Fruit fly (Drosophila melanogaster) whole organism, embryonic: ENCODE measurements around the gene CG31021.

Experiments
- Adf1 ChIP-seq: fragments of 200-800 bp; sonication (Bioruptor generic); IDR thresholded peaks from 2 replicates; pipeline ENCODE4 v1.3.6; 2022; ENCODE audit warnings: missing biosample characterization, missing genetic modification characterization
- Atf6 ChIP-seq: fragments of 200-800 bp; sonication (Bioruptor generic); IDR thresholded peaks from 2 replicates; pipeline ENCODE4 v1.3.6; 2022; ENCODE audit warnings: missing biosample characterization, missing genetic modification characterization
- B-H1 ChIP-seq: fragments of 200-800 bp; sonication (Bioruptor generic); IDR thresholded peaks from 3 replicates; pipeline ENCODE4 v1.3.6; 2022; ENCODE audit warnings: missing biosample characterization, missing genetic modification characterization
- Blimp-1 ChIP-seq: fragments of 200-800 bp; sonication (Bioruptor generic); optimal IDR thresholded peaks from 3 replicates; lab custom pipeline; 2018; ENCODE audit warnings: missing biosample characterization, missing genetic modification characterization, mild to moderate bottlenecking, moderate library complexity, missing genetic modification reagents
- CG11093 ChIP-seq: fragments of 200-800 bp; sonication (Bioruptor generic); IDR thresholded peaks from 3 replicates; pipeline ENCODE4 v1.3.6; 2022; ENCODE audit warnings: missing biosample characterization, missing genetic modification characterization
- CG12299 ChIP-seq: fragments of 200-800 bp; sonication (Bioruptor generic); optimal IDR thresholded peaks from 2 replicates; lab custom pipeline; 2018; ENCODE audit warnings: missing biosample characterization, mild to moderate bottlenecking, missing genetic modification characterization
- CG13123 ChIP-seq: fragments of 200-800 bp; sonication (Bioruptor generic); optimal IDR thresholded peaks from 2 replicates; lab custom pipeline; 2016; ENCODE audit warnings: missing biosample characterization, missing genetic modification characterization
- CG13624 ChIP-seq: fragments of 200-800 bp; sonication (Bioruptor generic); optimal IDR thresholded peaks from 2 replicates; lab custom pipeline; 2016; ENCODE audit warnings: missing biosample characterization, missing genetic modification characterization
- CG14710 ChIP-seq: fragments of 200-800 bp; sonication (Bioruptor generic); optimal IDR thresholded peaks from 3 replicates; lab custom pipeline; 2019; ENCODE audit warnings: missing biosample characterization, mild to moderate bottlenecking, missing genetic modification characterization, moderate library complexity
- CG18599 ChIP-seq: fragments of 200-800 bp; sonication (Bioruptor generic); optimal IDR thresholded peaks from 3 replicates; lab custom pipeline; 2017; ENCODE audit warnings: missing biosample characterization, missing genetic modification characterization, mild to moderate bottlenecking, moderate library complexity, missing genetic modification reagents
- CG2129 ChIP-seq: fragments of 200-800 bp; sonication (Bioruptor generic); IDR thresholded peaks from 2 replicates; pipeline ENCODE4 v1.3.6; 2022; ENCODE audit warnings: missing biosample characterization, missing genetic modification characterization; ENCODE audit not compliant: partially characterized antibody
- CG3407 ChIP-seq: fragments of 200-800 bp; sonication (Bioruptor generic); optimal IDR thresholded peaks from 2 replicates; lab custom pipeline; 2018; ENCODE audit warnings: missing biosample characterization, mild to moderate bottlenecking, missing genetic modification characterization
- CG42726 ChIP-seq: fragments of 200-800 bp; sonication (Bioruptor generic); IDR thresholded peaks from 2 replicates; pipeline ENCODE4 v1.3.6; 2022; ENCODE audit warnings: missing biosample characterization, missing genetic modification characterization; ENCODE audit not compliant: partially characterized antibody
- CG5180 ChIP-seq: fragments of 200-800 bp; sonication (Bioruptor generic); optimal IDR thresholded peaks from 3 replicates; lab custom pipeline; 2017; ENCODE audit warnings: missing biosample characterization, missing genetic modification characterization, mild to moderate bottlenecking, moderate library complexity, missing genetic modification reagents
- CG6254 ChIP-seq: fragments of 200-800 bp; sonication (Bioruptor generic); optimal IDR thresholded peaks from 3 replicates; lab custom pipeline; 2017; ENCODE audit warnings: mild to moderate bottlenecking, missing biosample characterization, missing genetic modification reagents, missing genetic modification characterization
- CG8281 ChIP-seq: fragments of 200-800 bp; sonication (Bioruptor generic); optimal IDR thresholded peaks from 2 replicates; lab custom pipeline; 2018; ENCODE audit warnings: missing biosample characterization, mild to moderate bottlenecking, missing genetic modification characterization, moderate library complexity
- CG9727 ChIP-seq: fragments of 200-800 bp; sonication (Bioruptor generic); optimal IDR thresholded peaks from 3 replicates; lab custom pipeline; 2017; ENCODE audit warnings: missing biosample characterization, mild to moderate bottlenecking, missing genetic modification characterization
- CG9876 ChIP-seq: fragments of 200-800 bp; sonication (Bioruptor generic); optimal IDR thresholded peaks from 2 replicates; lab custom pipeline; 2016; ENCODE audit warnings: missing biosample characterization, missing genetic modification characterization
- D ChIP-seq, 2 experiments: fragments of 200-800 bp in 1 of 2; fragments of >200 bp in 1 of 2; sonication (Bioruptor generic) in 1 of 2; optimal IDR thresholded peaks; 2 replicates in 1 of 2; 3 replicates in 1 of 2; lab custom pipeline; 2017; ENCODE audit warnings: mild to moderate bottlenecking in 1 of 2, missing biosample characterization in 1 of 2, missing genetic modification characterization in 1 of 2, missing genetic modification reagents in 1 of 2
- Dref ChIP-seq: fragments of 200-800 bp; sonication (Bioruptor generic); IDR thresholded peaks from 2 replicates; pipeline ENCODE4 v1.3.6; 2022; ENCODE audit warnings: missing biosample characterization, missing genetic modification characterization
- E2f1 ChIP-seq: fragments of 200-800 bp; sonication (Bioruptor generic); IDR thresholded peaks from 2 replicates; pipeline ENCODE4 v1.3.6; 2022; ENCODE audit warnings: missing biosample characterization, missing genetic modification characterization
- Med ChIP-seq: fragments of 200-800 bp; sonication (Bioruptor generic); peaks from one replicate; lab custom pipeline; 2016; ENCODE audit warnings: missing biosample characterization, missing genetic modification characterization, mild to moderate bottlenecking, inconsistent platforms, moderate library complexity
- Myb ChIP-seq: fragments of 200-800 bp; sonication (Bioruptor generic); optimal IDR thresholded peaks from 2 replicates; lab custom pipeline; 2016; ENCODE audit warnings: missing biosample characterization, missing genetic modification characterization
- NC2β ChIP-seq: fragments of 200-800 bp; sonication (Bioruptor generic); optimal IDR thresholded peaks from 2 replicates; lab custom pipeline; 2016; ENCODE audit warnings: missing biosample characterization, missing genetic modification characterization
- Nf-YB ChIP-seq: fragments of 200-800 bp; sonication (Bioruptor generic); optimal IDR thresholded peaks from 3 replicates; lab custom pipeline; 2019; ENCODE audit warnings: missing biosample characterization, mild to moderate bottlenecking, missing genetic modification characterization, moderate library complexity
- Oli ChIP-seq: fragments of 200-800 bp; sonication (Bioruptor generic); optimal IDR thresholded peaks from 2 replicates; lab custom pipeline; 2018; ENCODE audit warnings: missing biosample characterization, mild to moderate bottlenecking, missing genetic modification characterization, moderate library complexity
- PHDP ChIP-seq: fragments of 200-800 bp; sonication (Bioruptor generic); optimal IDR thresholded peaks from 3 replicates; lab custom pipeline; 2018; ENCODE audit warnings: missing biosample characterization, mild to moderate bottlenecking, missing genetic modification characterization, moderate library complexity
- Pdp1 ChIP-seq, 2 experiments: fragments of 200-800 bp; sonication (Bioruptor generic); optimal IDR thresholded peaks; 3 replicates each; lab custom pipeline; 2016; ENCODE audit warnings: missing biosample characterization in 2 of 2, missing genetic modification characterization in 2 of 2, mild to moderate bottlenecking in 1 of 2, moderate library complexity in 1 of 2
- Ssrp ChIP-seq: fragments of 200-800 bp; sonication (Bioruptor generic); optimal IDR thresholded peaks from 2 replicates; lab custom pipeline; 2018; ENCODE audit warnings: missing biosample characterization, mild to moderate bottlenecking, missing genetic modification characterization, moderate library complexity
- bbx ChIP-seq: fragments of 200-800 bp; sonication (Bioruptor generic); IDR thresholded peaks from 2 replicates; pipeline ENCODE4 v1.3.6; 2022; ENCODE audit warnings: missing biosample characterization, missing genetic modification characterization; ENCODE audit not compliant: partially characterized antibody
- da ChIP-seq: fragments of 200-800 bp; sonication (Bioruptor generic); optimal IDR thresholded peaks from 2 replicates; lab custom pipeline; 2016; ENCODE audit warnings: missing biosample characterization, missing genetic modification characterization
- fu2 ChIP-seq: fragments of 200-800 bp; sonication (Bioruptor generic); optimal IDR thresholded peaks from 2 replicates; lab custom pipeline; 2016; ENCODE audit warnings: missing biosample characterization, missing genetic modification characterization
- gcm ChIP-seq: fragments of 200-800 bp; sonication (Bioruptor generic); optimal IDR thresholded peaks from 2 replicates; lab custom pipeline; 2019; ENCODE audit warnings: missing biosample characterization, mild to moderate bottlenecking, missing genetic modification characterization, moderate library complexity
- hkb ChIP-seq, 2 experiments: fragments of 200-800 bp in 1 of 2; fragments of >200 bp in 1 of 2; sonication (Bioruptor generic) in 1 of 2; IDR thresholded peaks in 1 of 2; optimal IDR thresholded peaks in 1 of 2; 2 replicates each; pipeline versions ENCODE4 v1.3.6 to Lab custom; 2017 to 2022; ENCODE audit warnings: missing biosample characterization in 1 of 2, missing genetic modification characterization in 1 of 2
- ind ChIP-seq: fragments of 200-800 bp; sonication (Bioruptor generic); optimal IDR thresholded peaks from 3 replicates; lab custom pipeline; 2016; ENCODE audit warnings: missing biosample characterization, missing genetic modification characterization
- kni ChIP-seq: fragments of 200-800 bp; sonication (Bioruptor generic); optimal IDR thresholded peaks from 3 replicates; lab custom pipeline; 2017; ENCODE audit warnings: mild to moderate bottlenecking, missing biosample characterization, missing genetic modification reagents, missing genetic modification characterization
- org-1 ChIP-seq: fragments of 200-800 bp; sonication (Bioruptor generic); optimal IDR thresholded peaks from 2 replicates; lab custom pipeline; 2017; ENCODE audit warnings: missing biosample characterization, missing genetic modification characterization
- otp ChIP-seq: fragments of 200-800 bp; sonication (Bioruptor generic); IDR thresholded peaks from 3 replicates; pipeline ENCODE4, ENCODE4 v1.3.6; 2022; ENCODE audit warnings: missing biosample characterization, missing genetic modification characterization
- pho ChIP-seq: fragments of 200-800 bp; sonication (Bioruptor generic); optimal IDR thresholded peaks from 2 replicates; lab custom pipeline; 2016; ENCODE audit warnings: missing biosample characterization, missing genetic modification characterization
- prd ChIP-seq, 3 experiments: fragments of >200 bp in 2 of 3; fragments of 200-800 bp in 1 of 3; sonication (Bioruptor generic) in 1 of 3; optimal IDR thresholded peaks in 2 of 3; IDR thresholded peaks in 1 of 3; 2 replicates in 2 of 3; 3 replicates in 1 of 3; pipeline versions ENCODE4 v1.3.6 to Lab custom; 2017 to 2022; ENCODE audit warnings: missing biosample characterization in 1 of 3, missing genetic modification characterization in 1 of 3
- pzg ChIP-seq: fragments of 200-800 bp; sonication (Bioruptor generic); optimal IDR thresholded peaks from 3 replicates; lab custom pipeline; 2018; ENCODE audit warnings: missing biosample characterization, mild to moderate bottlenecking, missing genetic modification characterization, moderate library complexity
- run ChIP-seq: fragments of 200-800 bp; sonication (Bioruptor generic); optimal IDR thresholded peaks from 3 replicates; lab custom pipeline; 2018; ENCODE audit warnings: missing biosample characterization, mild to moderate bottlenecking, missing genetic modification characterization
- slp2 ChIP-seq: fragments of 200-800 bp; sonication (Bioruptor generic); optimal IDR thresholded peaks from 2 replicates; lab custom pipeline; 2016; ENCODE audit warnings: missing biosample characterization, missing genetic modification characterization
- tio ChIP-seq: fragments of 200-800 bp; sonication (Bioruptor generic); optimal IDR thresholded peaks from 2 replicates; lab custom pipeline; 2017; ENCODE audit warnings: missing biosample characterization, missing genetic modification characterization, inconsistent platforms
- trh ChIP-seq: fragments of 200-800 bp; sonication (Bioruptor generic); optimal IDR thresholded peaks from 2 replicates; lab custom pipeline; 2016; ENCODE audit warnings: missing biosample characterization, missing genetic modification characterization
- unc-4 ChIP-seq: fragments of 200-800 bp; sonication (Bioruptor generic); IDR thresholded peaks from 2 replicates; pipeline ENCODE4 v1.3.6; 2022; ENCODE audit warnings: missing biosample characterization, missing genetic modification characterization; ENCODE audit not compliant: partially characterized antibody

Gene CG31021

dm6 chr3R:30600154-30601009 is 1.6 kb upstream of the CG31021 start (continued):
- TF ChIP-seq gcm (GFP tag; lab: Kevin White, UChicago) (peak; percentile 94), CG11093 (GFP tag; lab: Robert Waterston, UW) (peak; percentile 86), B-H1 (GFP tag; lab: Robert Waterston, UW) (peak; percentile 95), CG42726 (GFP tag; lab: Robert Waterston, UW) (no peak), CG2129 (GFP tag; lab: Robert Waterston, UW) (no peak), otp (GFP tag; lab: Robert Waterston, UW) (peak; percentile 93), pzg (GFP tag; lab: Kevin White, UChicago) (peak; percentile 2), bbx (GFP tag; lab: Robert Waterston, UW) (0 out of 2 replicates have a peak, but pooled peaks have one; percentile 45), NC2β (peak; percentile 91), pho (GFP tag; lab: Kevin White, UChicago) (peak; percentile 92), org-1 (GFP tag; lab: Kevin White, UChicago) (peak; percentile 88), hkb (optimal IDR thresholded peaks at IDR 0.05; lab: Kevin White, UChicago) (no peak), hkb (GFP tag; IDR thresholded peaks at IDR 0.05; lab: Robert Waterston, UW) (peak; percentile 98), Dref (GFP tag; lab: Robert Waterston, UW) (no peak), Adf1 (peak; percentile 74), CG13624 (peak; percentile 70), CG3407 (GFP tag; lab: Kevin White, UChicago) (peak; percentile 82), fu2 (GFP tag; lab: Kevin White, UChicago) (peak; percentile 80), CG12299 (tag; lab: Kevin White, UChicago) (peak; percentile 88), CG5180 (peak; percentile 70), CG8281 (tag; lab: Kevin White, UChicago) (peak; percentile 63), CG9876 (GFP tag; lab: Kevin White, UChicago) (peak; percentile 69), kni (no peak), Ssrp (tag; lab: Kevin White, UChicago) (peak; percentile 78), CG18599 (peak; percentile 94), PHDP (tag; lab: Kevin White, UChicago) (peak; percentile 92), Nf-YB (GFP tag; lab: Kevin White, UChicago) (peak; percentile 78), CG9727 (GFP tag; lab: Kevin White, UChicago) (peak; percentile 92), Myb (peak; percentile 67), CG6254 (GFP tag; lab: Kevin White, UChicago) (peak; percentile 88), CG13123 (peak; percentile 85), D (optimal IDR thresholded peaks at IDR 0.05; lab: Kevin White, UChicago) (no peak), D (GFP tag; optimal IDR thresholded peaks at IDR 0.05; lab: Kevin White, UChicago) (peak; percentile 88), slp2 (GFP tag; lab: Kevin White, UChicago) (peak; percentile 82), ind (GFP tag; lab: Kevin White, UChicago) (peak; percentile 88), Med (GFP tag; lab: Kevin White, UChicago) (peak; percentile 96), tio (GFP tag; lab: Kevin White, UChicago) (peak; percentile 84), unc-4 (GFP tag; lab: Robert Waterston, UW) (no peak; the same call in 1 of the 2 replicates), Blimp-1 (peak; percentile 89), run (peak; percentile 91), E2f1 (GFP tag; lab: Robert Waterston, UW) (peak; percentile 94), Atf6 (GFP tag; lab: Robert Waterston, UW) (peak; percentile 94), prd (optimal IDR thresholded peaks at IDR 0.05; lab: Kevin White, UChicago) (no peak), prd (GFP tag; IDR thresholded peaks at IDR 0.05; lab: Robert Waterston, UW) (peak; percentile 93), Oli (tag; lab: Kevin White, UChicago) (peak; percentile 91), trh (GFP tag; lab: Kevin White, UChicago) (peak; percentile 89), da (GFP tag; lab: Kevin White, UChicago) (peak; percentile 60), Pdp1 (GFP tag; optimal IDR thresholded peaks at IDR 0.05; lab: Kevin White, UChicago) (peak; percentile 89 to 92), CG14710 (tag; lab: Kevin White, UChicago) (peak; percentile 81)
